Worm (Caenorhabditis elegans): ENCODE results near the gene R04B5.11.
A peak's percentile ranks its signal among the peaks of the same experiment; 100 is the strongest.

R04B5.11 gene

DNA sequence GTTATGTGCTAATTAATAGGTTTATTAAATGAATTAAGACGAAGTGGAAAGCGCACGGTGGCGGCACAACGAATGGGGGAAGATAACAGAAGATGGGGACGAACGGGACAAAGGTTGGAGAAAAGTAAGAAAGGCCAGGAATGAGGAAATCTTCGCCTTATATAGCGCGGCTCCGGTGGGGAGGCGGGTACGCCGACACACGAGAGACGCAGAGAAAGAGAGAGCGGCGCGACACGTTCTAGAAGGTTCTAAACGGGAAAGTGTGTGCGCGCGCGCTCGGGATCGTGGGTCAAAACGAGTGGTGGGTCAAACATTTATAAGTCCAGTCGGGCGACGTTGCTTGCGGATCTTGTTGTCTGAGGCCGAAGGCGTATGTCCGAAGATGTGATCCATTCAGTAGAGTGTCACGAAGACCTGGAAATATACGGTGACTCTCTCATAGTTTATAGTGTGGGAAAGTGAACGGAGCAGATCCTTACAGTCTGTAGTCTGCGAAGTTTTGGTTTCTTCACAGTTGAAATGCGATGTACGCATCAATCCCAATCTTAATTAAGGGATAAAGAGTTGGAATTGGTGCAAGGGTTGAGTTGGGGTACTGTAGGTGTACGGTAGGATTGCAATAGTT is 41.7 kb downstream of the R04B5.11 start:
- TF ChIP-seq T22C8.4 (GFP tag; IDR thresholded peaks at IDR 0.05) (0 out of 2 replicates have a peak, but pooled peaks have one; percentile 24), ref-1 (GFP tag; conservative IDR thresholded peaks at IDR 0.05) (0 out of 2 replicates have a peak, but pooled peaks have one; percentile 16), flt-1 (GFP tag; IDR thresholded peaks at IDR 0.05) (peak; percentile 63; the same call in 1 of the 2 replicates)

DNA sequence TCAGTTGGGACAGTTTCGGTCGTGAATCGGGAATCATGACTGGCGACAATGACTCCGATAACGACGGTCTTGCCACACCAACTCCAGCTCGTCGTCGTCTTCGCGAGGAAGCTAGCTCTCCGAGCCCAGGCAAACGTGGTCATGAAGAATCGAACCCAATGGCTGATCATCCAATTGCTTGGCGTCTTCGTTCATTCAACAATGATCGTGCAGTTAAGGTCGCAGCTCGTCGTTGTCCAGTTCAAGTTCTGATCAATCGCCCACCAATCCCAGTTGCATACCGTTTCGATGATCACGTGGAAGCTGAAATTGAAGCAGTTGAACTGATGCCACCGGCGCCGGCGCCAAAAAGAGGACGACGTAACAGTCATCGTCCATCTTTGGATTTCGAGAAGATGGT is 43.9 kb downstream of the R04B5.11 start:
- TF ChIP-seq ztf-29 (GFP tag; IDR thresholded peaks at IDR 0.05) (no peak), flt-1 (GFP tag; IDR thresholded peaks at IDR 0.05) (no peak), cog-1 (tag; optimal IDR thresholded peaks at IDR 0.05) (no peak)

DNA sequence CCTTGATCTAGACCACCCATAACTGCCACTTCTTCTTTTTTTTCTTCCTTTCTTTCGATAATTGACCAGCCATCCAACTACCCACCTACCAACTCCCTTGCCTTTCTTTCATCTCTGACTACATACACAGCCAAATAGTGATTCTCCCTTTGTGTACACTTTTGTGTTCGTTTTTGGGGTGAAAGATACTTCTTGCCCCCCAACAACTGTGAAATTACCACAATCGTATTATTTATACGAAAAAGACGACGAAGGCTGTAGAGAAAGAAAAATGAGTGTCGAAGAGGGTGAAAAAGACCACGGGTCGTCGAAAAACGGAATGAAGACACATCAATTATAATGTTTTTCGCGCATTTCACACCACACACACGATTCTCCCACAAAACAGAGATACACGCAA is 44.5 kb downstream of the R04B5.11 start:
- TF ChIP-seq ztf-23 (GFP tag; IDR thresholded peaks at IDR 0.05) (no peak), med-1 (GFP tag; optimal IDR thresholded peaks at IDR 0.05; ENCODE audit: insufficient read depth) (no peak), ref-1 (GFP tag; conservative IDR thresholded peaks at IDR 0.05) (no peak), ztf-29 (GFP tag; IDR thresholded peaks at IDR 0.05) (no peak), tab-1 (GFP tag; IDR thresholded peaks at IDR 0.05) (no peak), klf-2 (GFP tag; conservative IDR thresholded peaks at IDR 0.05) (no peak), cog-1 (tag; optimal IDR thresholded peaks at IDR 0.05) (no peak), T22C8.4 (GFP tag; IDR thresholded peaks at IDR 0.05) (no peak), flt-1 (GFP tag; IDR thresholded peaks at IDR 0.05) (no peak)

ce11 chrV:10044735-10045134 is 46.3 kb downstream of the R04B5.11 start:
- TF ChIP-seq ztf-23 (GFP tag; IDR thresholded peaks at IDR 0.05) (no peak), flt-1 (GFP tag; IDR thresholded peaks at IDR 0.05) (no peak), ztf-29 (GFP tag; IDR thresholded peaks at IDR 0.05) (no peak), cog-1 (tag; optimal IDR thresholded peaks at IDR 0.05) (no peak), T22C8.4 (GFP tag; IDR thresholded peaks at IDR 0.05) (no peak), med-1 (GFP tag; optimal IDR thresholded peaks at IDR 0.05; ENCODE audit: insufficient read depth) (no peak), tab-1 (GFP tag; IDR thresholded peaks at IDR 0.05) (no peak), ref-1 (GFP tag; conservative IDR thresholded peaks at IDR 0.05) (no peak), klf-2 (GFP tag; conservative IDR thresholded peaks at IDR 0.05) (no peak)

DNA sequence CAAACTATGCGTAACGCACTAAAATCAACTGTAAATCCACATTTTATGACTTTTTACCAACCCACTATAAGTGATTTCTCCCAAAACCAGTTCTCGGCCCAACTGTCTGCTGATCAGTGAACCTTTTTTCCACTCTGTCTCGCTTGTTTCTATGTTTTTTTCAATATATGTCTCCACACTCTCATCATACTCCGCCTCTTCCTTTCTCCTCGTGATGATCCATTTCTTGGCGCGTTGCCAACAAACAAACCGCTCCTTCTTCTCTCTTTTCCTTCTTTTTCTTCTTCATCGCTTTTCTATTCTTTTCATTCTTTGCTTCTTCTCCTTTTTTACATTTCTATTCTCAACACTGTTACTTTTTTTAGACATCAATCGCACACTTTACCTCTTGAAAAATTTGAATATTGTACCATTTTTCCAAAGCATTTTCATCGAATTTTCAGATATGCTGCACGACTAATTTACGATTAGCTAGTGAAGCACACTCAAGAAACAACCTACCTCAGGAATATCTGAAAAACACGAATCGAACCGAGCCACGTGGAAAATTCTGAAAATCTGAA is 47.7 kb downstream of the R04B5.11 start, which contains the start of gene T06E8.8:
Gene T06E8.8 (plus strand): TSS at position 513 of the 563 bp plus-strand sequence.
- TF ChIP-seq flt-1 (GFP tag; IDR thresholded peaks at IDR 0.05), result no peak
- no peak for TF ChIP-seq T22C8.4 (GFP tag; IDR thresholded peaks at IDR 0.05)
- no peak for TF ChIP-seq klf-2 (GFP tag; conservative IDR thresholded peaks at IDR 0.05)
- TF ChIP-seq cog-1 (tag; optimal IDR thresholded peaks at IDR 0.05), result no peak
- TF ChIP-seq ztf-23 (GFP tag; IDR thresholded peaks at IDR 0.05), result no peak
- TF ChIP-seq ztf-29 (GFP tag; IDR thresholded peaks at IDR 0.05), result no peak

- TF ChIP-seq ref-1 (GFP tag; conservative IDR thresholded peaks at IDR 0.05) (no peak), flt-1 (GFP tag; IDR thresholded peaks at IDR 0.05) (0 out of 2 replicates have a peak, but pooled peaks have one; percentile 34), tab-1 (GFP tag; IDR thresholded peaks at IDR 0.05) (no peak), ztf-23 (GFP tag; IDR thresholded peaks at IDR 0.05) (no peak), med-1 (GFP tag; optimal IDR thresholded peaks at IDR 0.05; ENCODE audit: insufficient read depth) (no peak), ztf-29 (GFP tag; IDR thresholded peaks at IDR 0.05) (no peak), T22C8.4 (GFP tag; IDR thresholded peaks at IDR 0.05) (peak; percentile 50; the same call in 1 of the 2 replicates), cog-1 (tag; optimal IDR thresholded peaks at IDR 0.05) (peak; percentile 63), klf-2 (GFP tag; conservative IDR thresholded peaks at IDR 0.05) (no peak)
These were observed 48.8 kb downstream of the R04B5.11 start for ce11 chrV:10042254-10042653.

ce11 chrV:10041484-10041883 is 49.6 kb downstream of the R04B5.11 start:
- no peak for TF ChIP-seq T22C8.4 (GFP tag; IDR thresholded peaks at IDR 0.05)
- no peak for TF ChIP-seq ztf-29 (GFP tag; IDR thresholded peaks at IDR 0.05)
- TF ChIP-seq ztf-23 (GFP tag; IDR thresholded peaks at IDR 0.05), result no peak
- no peak for TF ChIP-seq flt-1 (GFP tag; IDR thresholded peaks at IDR 0.05)
- no peak for TF ChIP-seq ref-1 (GFP tag; conservative IDR thresholded peaks at IDR 0.05)
- no peak for TF ChIP-seq tab-1 (GFP tag; IDR thresholded peaks at IDR 0.05)
- no peak for TF ChIP-seq klf-2 (GFP tag; conservative IDR thresholded peaks at IDR 0.05)
- no peak for TF ChIP-seq med-1 (GFP tag; optimal IDR thresholded peaks at IDR 0.05; ENCODE audit: insufficient read depth)
- no peak for TF ChIP-seq cog-1 (tag; optimal IDR thresholded peaks at IDR 0.05)
